Worm (Caenorhabditis elegans): ENCODE results near the gene T16A1.5.

The T16A1.5 gene

ce11 chrII:2122091-2122490, 38.5 kb upstream of the T16A1.5 start, which contains the start of gene math-37:
math-37 (minus strand) TSS chrII:2122191.
- no peak for TF ChIP-seq hlh-8 (tag; optimal IDR thresholded peaks at IDR 0.05)
- no peak for TF ChIP-seq elt-4 (tag; optimal IDR thresholded peaks at IDR 0.05)
- TF ChIP-seq ztf-16 (tag; optimal IDR thresholded peaks at IDR 0.05) = no peak
- TF ChIP-seq sdc-2 (tag; optimal IDR thresholded peaks at IDR 0.05) = no peak
- no peak for TF ChIP-seq pax-1 (tag; optimal IDR thresholded peaks at IDR 0.05)
- no peak for TF ChIP-seq ama-1 (optimal IDR thresholded peaks at IDR 0.05)
- TF ChIP-seq unc-55 (GFP tag; optimal IDR thresholded peaks at IDR 0.05) = no peak
- no peak for TF ChIP-seq ets-4 (tag; optimal IDR thresholded peaks at IDR 0.05)
- no peak for TF ChIP-seq pha-4 (tag; optimal IDR thresholded peaks at IDR 0.05)
- no peak for TF ChIP-seq nfya-1 (tag; optimal IDR thresholded peaks at IDR 0.05)
- TF ChIP-seq fkh-10 (GFP tag; optimal IDR thresholded peaks at IDR 0.05) = no peak
- TF ChIP-seq eyg-1 (tag; optimal IDR thresholded peaks at IDR 0.05) = no peak
- no peak for TF ChIP-seq ceh-22 (tag; optimal IDR thresholded peaks at IDR 0.05)
- no peak for TF ChIP-seq K09A11.1 (tag; optimal IDR thresholded peaks at IDR 0.05; ENCODE audit: insufficient read depth)
- TF ChIP-seq C08G9.2 (tag; optimal IDR thresholded peaks at IDR 0.05) = no peak
- no peak for TF ChIP-seq npax-4 (tag; optimal IDR thresholded peaks at IDR 0.05)
- TF ChIP-seq syd-9 (tag; optimal IDR thresholded peaks at IDR 0.05) = no peak
- no peak for TF ChIP-seq mec-3 (tag; optimal IDR thresholded peaks at IDR 0.05; ENCODE audit: borderline replicate concordance)
- no peak for TF ChIP-seq nhr-11 (tag; optimal IDR thresholded peaks at IDR 0.05)

- no peak for TF ChIP-seq hlh-8 (tag; optimal IDR thresholded peaks at IDR 0.05)
- TF ChIP-seq nfya-1 (tag; optimal IDR thresholded peaks at IDR 0.05) = no peak
- TF ChIP-seq pqm-1 (tag; optimal IDR thresholded peaks at IDR 0.05) = no peak
- no peak for TF ChIP-seq fax-1 (tag; optimal IDR thresholded peaks at IDR 0.05)
- no peak for TF ChIP-seq hlh-6 (tag; optimal IDR thresholded peaks at IDR 0.05)
- TF ChIP-seq K09A11.1 (tag; optimal IDR thresholded peaks at IDR 0.05; ENCODE audit: insufficient read depth) = no peak
- no peak for TF ChIP-seq sox-4 (tag; optimal IDR thresholded peaks at IDR 0.05)
- no peak for TF ChIP-seq eyg-1 (tag; optimal IDR thresholded peaks at IDR 0.05)
- TF ChIP-seq unc-42 (tag; optimal IDR thresholded peaks at IDR 0.05) = no peak
- no peak for TF ChIP-seq Y22D7AL.16 (tag; optimal IDR thresholded peaks at IDR 0.05)
- no peak for TF ChIP-seq sox-2 (GFP tag; IDR thresholded peaks at IDR 0.05)
- TF ChIP-seq ama-1 (optimal IDR thresholded peaks at IDR 0.05) = no peak
- TF ChIP-seq hlh-15 (tag; optimal IDR thresholded peaks at IDR 0.05) = no peak
- no peak for TF ChIP-seq fkh-6 (tag; optimal IDR thresholded peaks at IDR 0.05)
- no peak for TF ChIP-seq C08G9.2 (tag; optimal IDR thresholded peaks at IDR 0.05)
- no peak for TF ChIP-seq dmd-4 (tag; optimal IDR thresholded peaks at IDR 0.05; ENCODE audit: borderline replicate concordance)
These were observed 33.2 kb upstream of the T16A1.5 start, which contains the start of gene srh-195 for ce11 chrII:2116794-2117193. srh-195 (minus strand) TSS chrII:2116894.

ce11 chrII:2114488-2114887, 30.9 kb upstream of the T16A1.5 start:
- TF ChIP-seq sdc-2 (tag; optimal IDR thresholded peaks at IDR 0.05) = no peak

ce11 chrII:2112948-2113347, 29.3 kb upstream of the T16A1.5 start, which contains the start of gene R52.6:
R52.6 (minus strand) TSS chrII:2113048.
- no peak for TF ChIP-seq ceh-2 (tag; optimal IDR thresholded peaks at IDR 0.05)
- TF ChIP-seq ama-1 (optimal IDR thresholded peaks at IDR 0.05) = no peak
- no peak for TF ChIP-seq K09A11.1 (tag; optimal IDR thresholded peaks at IDR 0.05; ENCODE audit: insufficient read depth)
- no peak for TF ChIP-seq lin-11 (tag; optimal IDR thresholded peaks at IDR 0.05)
- TF ChIP-seq nhr-232 (tag; optimal IDR thresholded peaks at IDR 0.05) = no peak
- no peak for TF ChIP-seq ceh-48 (tag; optimal IDR thresholded peaks at IDR 0.05)
- no peak for TF ChIP-seq fax-1 (tag; optimal IDR thresholded peaks at IDR 0.05)
- TF ChIP-seq ceh-31 (tag; optimal IDR thresholded peaks at IDR 0.05) = no peak
- no peak for TF ChIP-seq unc-42 (tag; optimal IDR thresholded peaks at IDR 0.05)

- TF ChIP-seq tbx-7 (tag; optimal IDR thresholded peaks at IDR 0.05) (no peak), sox-4 (tag; optimal IDR thresholded peaks at IDR 0.05) (no peak), ceh-18 (tag; optimal IDR thresholded peaks at IDR 0.05) (no peak), F13H6.1 (tag; optimal IDR thresholded peaks at IDR 0.05) (no peak), sox-2 (GFP tag; IDR thresholded peaks at IDR 0.05) (no peak), hlh-15 (tag; optimal IDR thresholded peaks at IDR 0.05) (no peak), C38D4.7 (GFP tag; optimal IDR thresholded peaks at IDR 0.05) (no peak), rnt-1 (tag; optimal IDR thresholded peaks at IDR 0.05) (no peak), elt-2 (tag; optimal IDR thresholded peaks at IDR 0.05) (no peak)
These were observed 26.3 kb upstream of the T16A1.5 start, which contains the start of gene R52.5 for ce11 chrII:2109943-2110342. R52.5 (minus strand) TSS chrII:2110043.
